Worm (Caenorhabditis elegans): ENCODE data around the gene pcdr-1.
A peak's percentile ranks its signal among the peaks of the same experiment; 100 is the strongest.

DNA sequence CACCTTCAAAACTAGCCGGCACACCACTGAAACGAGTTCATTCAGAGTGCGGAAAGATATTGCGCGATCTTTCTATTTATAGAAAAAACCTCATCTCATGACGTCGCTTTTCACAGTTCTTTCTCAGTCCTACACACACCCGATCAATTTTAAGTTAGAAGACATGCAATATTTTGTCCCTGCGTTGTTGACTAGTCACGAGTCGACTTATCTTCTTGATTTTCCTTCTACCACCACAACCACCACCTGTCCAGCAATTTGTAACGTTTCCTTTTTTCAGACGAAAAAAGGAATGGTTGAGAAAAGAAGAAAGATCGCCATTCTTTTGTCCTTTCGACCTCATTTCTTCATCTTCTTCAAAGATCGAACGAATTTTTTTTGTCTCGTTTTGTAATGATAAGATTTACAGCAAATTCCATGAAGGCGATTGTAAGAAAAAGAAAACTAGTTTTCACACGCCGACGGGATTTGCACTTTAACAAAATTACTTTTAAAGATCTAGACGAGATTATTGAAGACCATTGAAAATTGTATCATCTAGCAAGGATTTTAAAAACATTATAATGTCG, 39.6 kb downstream of the pcdr-1 start:
- TF ChIP-seq fkh-10 (GFP tag; optimal IDR thresholded peaks at IDR 0.05) (no peak), ZK546.5 (tag; optimal IDR thresholded peaks at IDR 0.05) (no peak), nhr-11 (tag; optimal IDR thresholded peaks at IDR 0.05) (no peak), ama-1 (optimal IDR thresholded peaks at IDR 0.05) (no peak), lin-15B (tag; optimal IDR thresholded peaks at IDR 0.05) (no peak), fos-1 (tag; optimal IDR thresholded peaks at IDR 0.05) (no peak), unc-39 (tag; optimal IDR thresholded peaks at IDR 0.05) (no peak), fkh-2 (tag; optimal IDR thresholded peaks at IDR 0.05) (no peak), ztf-11 (tag; optimal IDR thresholded peaks at IDR 0.05) (no peak), nhr-237 (tag; optimal IDR thresholded peaks at IDR 0.05) (no peak), pqm-1 (tag; optimal IDR thresholded peaks at IDR 0.05) (no peak), tbx-2 (tag; optimal IDR thresholded peaks at IDR 0.05) (no peak), nhr-25 (tag; optimal IDR thresholded peaks at IDR 0.05) (peak; percentile 49), nhr-23 (tag; optimal IDR thresholded peaks at IDR 0.05) (peak; percentile 62)

All from whole organism, L3 larva.